Worm (Caenorhabditis elegans) whole organism, early embryonic: ENCODE results near the gene fbxc-29.

Experiments
- F13C5.2 ChIP-seq: sonication (generic microtip); optimal IDR thresholded peaks from 2 replicates; lab custom pipeline; 2017; ENCODE audit warnings: mild to moderate bottlenecking, missing genetic modification characterization, inconsistent platforms, missing compliant biosample characterization
- ama-1 ChIP-seq: fragments of 150-350 bp; optimal IDR thresholded peaks from 2 replicates; lab custom pipeline; 2014
- ceh-13 ChIP-seq: fragments of 200-800 bp; sonication (Bioruptor generic); optimal IDR thresholded peaks from 2 replicates; lab custom pipeline; 2018; ENCODE audit warnings: mild to moderate bottlenecking, missing genetic modification characterization, missing compliant biosample characterization
- ets-7 ChIP-seq: sonication (generic microtip); optimal IDR thresholded peaks from 2 replicates; lab custom pipeline; 2016; ENCODE audit warnings: missing genotype, missing genetic modification characterization, missing compliant biosample characterization
- flt-1 ChIP-seq: fragments of 200-800 bp; sonication (Bioruptor generic); IDR thresholded peaks from 2 replicates; pipeline ENCODE4 v1.3.6; 2022; ENCODE audit warnings: missing genetic modification characterization, missing compliant biosample characterization
- hmbx-1 ChIP-seq: sonication (generic microtip); optimal IDR thresholded peaks from 2 replicates; lab custom pipeline; 2016; ENCODE audit warnings: mild to moderate bottlenecking, missing genetic modification characterization, missing compliant biosample characterization
- hnd-1 ChIP-seq: sonication (generic microtip); optimal IDR thresholded peaks from 2 replicates; lab custom pipeline; 2016; ENCODE audit warnings: missing genetic modification characterization, missing compliant biosample characterization
- pes-1 ChIP-seq: fragments of 200-800 bp; sonication (Bioruptor generic); IDR thresholded peaks from 2 replicates; pipeline ENCODE4 v1.3.6; 2022; ENCODE audit warnings: missing genetic modification reagents, missing genetic modification characterization, missing compliant biosample characterization
- scrt-1 ChIP-seq: fragments of 200-800 bp; sonication (Bioruptor generic); IDR thresholded peaks from 2 replicates; pipeline ENCODE4 v1.3.6; 2022; ENCODE audit warnings: missing genetic modification characterization, missing compliant biosample characterization
- tbx-11 ChIP-seq: fragments of 200-800 bp; sonication (Bioruptor generic); IDR thresholded peaks from 2 replicates; pipeline ENCODE4 v1.3.6; 2022; ENCODE audit warnings: missing genetic modification characterization, missing compliant biosample characterization
- tbx-37 ChIP-seq: fragments of 200-800 bp; sonication (Bioruptor generic); conservative IDR thresholded peaks from 2 replicates; pipeline ENCODE4 v1.3.6; 2022; ENCODE audit warnings: missing genetic modification reagents, missing genetic modification characterization, missing compliant biosample characterization
- tra-4 ChIP-seq: sonication (generic microtip); optimal IDR thresholded peaks from 2 replicates; lab custom pipeline; 2017; ENCODE audit warnings: missing genetic modification characterization, missing compliant biosample characterization

DNA sequence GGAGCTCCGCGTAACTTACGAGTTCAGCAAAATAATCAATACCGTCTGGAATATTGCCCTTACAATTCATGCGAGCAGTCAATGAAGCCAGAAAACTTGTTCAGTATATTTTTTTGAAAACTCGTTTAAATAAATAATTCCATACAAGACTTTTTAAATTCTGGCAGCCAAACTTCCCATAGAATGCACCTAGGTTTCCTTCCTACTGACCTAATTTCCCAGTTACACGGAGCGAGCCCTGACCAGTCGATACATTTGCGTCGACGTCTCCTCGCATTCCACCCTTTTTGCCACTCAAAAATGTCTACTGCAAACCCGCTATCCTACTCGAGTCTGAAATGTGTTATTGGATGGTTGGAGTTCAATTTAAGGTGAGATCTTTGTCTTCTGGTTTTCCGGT is 1.4 kb downstream of the fbxc-29 start, which contains the start of gene fbxc-30:
- TF ChIP-seq hmbx-1 (tag; lab: Kevin White, UChicago) (no peak), tbx-11 (GFP tag; lab: Robert Waterston, UW) (no peak), ceh-13 (GFP tag; lab: Kevin White, UChicago) (no peak), flt-1 (GFP tag; lab: Robert Waterston, UW) (no peak), scrt-1 (GFP tag; lab: Robert Waterston, UW) (no peak), ama-1 (no peak), hnd-1 (no peak), pes-1 (GFP tag; lab: Robert Waterston, UW) (no peak), F13C5.2 (tag; lab: Kevin White, UChicago) (no peak), ets-7 (no peak), tra-4 (tag; lab: Kevin White, UChicago) (no peak), tbx-37 (GFP tag; lab: Robert Waterston, UW) (no peak)
